Fruit fly (Drosophila melanogaster): ENCODE measurements around the gene CG33494.

dm6 chr3R:25457097-25457496 lies 37.9 kb downstream of the CG33494 start:
- TF ChIP-seq CTCF (optimal IDR thresholded peaks at IDR 0.05) (no peak), CG8478 (optimal IDR thresholded peaks at IDR 0.05) (no peak)
